Fruit fly (Drosophila melanogaster) whole organism, embryonic: Measurements from ENCODE around the gene yellow-f2.

Experiments used
- Aef1 ChIP-seq: fragments of 200-800 bp; sonication (Bioruptor generic); IDR thresholded peaks from 3 replicates; pipeline ENCODE4 v1.3.6; 2022; ENCODE audit warnings: missing biosample characterization, missing genetic modification characterization
- Asciz ChIP-seq: fragments of 200-800 bp; sonication (Bioruptor generic); optimal IDR thresholded peaks from 2 replicates; lab custom pipeline; 2017; ENCODE audit warnings: missing biosample characterization, mild to moderate bottlenecking, missing genetic modification characterization, missing genetic modification reagents
- BEAF-32 ChIP-seq: fragments of 200-800 bp; sonication (Bioruptor generic); optimal IDR thresholded peaks from 3 replicates; lab custom pipeline; 2017; ENCODE audit warnings: missing biosample characterization, missing genetic modification characterization, mild to moderate bottlenecking, moderate library complexity, missing genetic modification reagents
- CG11456 ChIP-seq: fragments of 200-800 bp; sonication (Bioruptor generic); IDR thresholded peaks from 3 replicates; pipeline ENCODE4 v1.3.6; 2022; ENCODE audit warnings: missing biosample characterization, missing genetic modification characterization
- CG12155 ChIP-seq: fragments of 200-800 bp; sonication (Bioruptor generic); optimal IDR thresholded peaks from 3 replicates; lab custom pipeline; 2016; ENCODE audit warnings: missing biosample characterization, missing genetic modification characterization
- CG13123 ChIP-seq: fragments of 200-800 bp; sonication (Bioruptor generic); optimal IDR thresholded peaks from 2 replicates; lab custom pipeline; 2016; ENCODE audit warnings: missing biosample characterization, missing genetic modification characterization
- CG13287 ChIP-seq: fragments of 200-800 bp; sonication (Bioruptor generic); IDR thresholded peaks from 2 replicates; pipeline ENCODE4 v1.3.6; 2022; ENCODE audit warnings: missing biosample characterization, missing genetic modification characterization; ENCODE audit not compliant: partially characterized antibody
- CG14014 ChIP-seq: fragments of 200-800 bp; sonication (Bioruptor generic); IDR thresholded peaks from 2 replicates; pipeline ENCODE4 v1.3.6; 2022; ENCODE audit warnings: missing biosample characterization, missing genetic modification characterization
- CG15011 ChIP-seq: fragments of 200-800 bp; sonication (Bioruptor generic); optimal IDR thresholded peaks from 3 replicates; lab custom pipeline; 2018; ENCODE audit warnings: missing biosample characterization, mild to moderate bottlenecking, missing genetic modification characterization
- CG16813 ChIP-seq: fragments of 200-800 bp; sonication (Bioruptor generic); IDR thresholded peaks from 3 replicates; pipeline ENCODE4 v1.3.6; 2022; ENCODE audit warnings: missing biosample characterization, missing genetic modification characterization; ENCODE audit not compliant: partially characterized antibody
- CG17802 ChIP-seq: fragments of 200-800 bp; sonication (Bioruptor generic); optimal IDR thresholded peaks from 2 replicates; lab custom pipeline; 2018; ENCODE audit warnings: missing biosample characterization, mild to moderate bottlenecking, missing genetic modification characterization, moderate library complexity
- CG18764 ChIP-seq: fragments of 200-800 bp; sonication (Bioruptor generic); optimal IDR thresholded peaks from 3 replicates; lab custom pipeline; 2016; ENCODE audit warnings: missing biosample characterization, missing genetic modification characterization
- CG30403 ChIP-seq: fragments of 200-800 bp; sonication (Bioruptor generic); optimal IDR thresholded peaks from 3 replicates; lab custom pipeline; 2016; ENCODE audit warnings: missing biosample characterization, missing genetic modification characterization
- CG42726 ChIP-seq: fragments of 200-800 bp; sonication (Bioruptor generic); IDR thresholded peaks from 2 replicates; pipeline ENCODE4 v1.3.6; 2022; ENCODE audit warnings: missing biosample characterization, missing genetic modification characterization; ENCODE audit not compliant: partially characterized antibody
- CG4360 ChIP-seq: fragments of 200-800 bp; sonication (Bioruptor generic); IDR thresholded peaks from 2 replicates; pipeline ENCODE4 v1.3.6; 2022; ENCODE audit warnings: missing biosample characterization, missing genetic modification characterization
- CG4424 ChIP-seq: fragments of 200-800 bp; sonication (Bioruptor generic); optimal IDR thresholded peaks from 3 replicates; lab custom pipeline; 2016; ENCODE audit warnings: missing biosample characterization, missing genetic modification characterization
- CG5180 ChIP-seq: fragments of 200-800 bp; sonication (Bioruptor generic); optimal IDR thresholded peaks from 3 replicates; lab custom pipeline; 2017; ENCODE audit warnings: missing biosample characterization, missing genetic modification characterization, mild to moderate bottlenecking, moderate library complexity, missing genetic modification reagents
- CG7357 ChIP-seq: fragments of 200-800 bp; sonication (Bioruptor generic); IDR thresholded peaks from 3 replicates; pipeline ENCODE4 v1.3.6; 2022; ENCODE audit warnings: missing biosample characterization, missing genetic modification characterization
- CG8281 ChIP-seq: fragments of 200-800 bp; sonication (Bioruptor generic); optimal IDR thresholded peaks from 2 replicates; lab custom pipeline; 2018; ENCODE audit warnings: missing biosample characterization, mild to moderate bottlenecking, missing genetic modification characterization, moderate library complexity
- Drgx ChIP-seq: fragments of 200-800 bp; sonication (Bioruptor generic); IDR thresholded peaks from 2 replicates; pipeline ENCODE4 v1.3.6; 2022; ENCODE audit warnings: missing biosample characterization, missing genetic modification characterization
- HHEX ChIP-seq: fragments of 200-800 bp; sonication (Bioruptor generic); optimal IDR thresholded peaks from 3 replicates; lab custom pipeline; 2017; ENCODE audit warnings: missing biosample characterization, mild to moderate bottlenecking, missing genetic modification characterization, missing genetic modification reagents
- HLH3B ChIP-seq: fragments of 200-800 bp; sonication (Bioruptor generic); IDR thresholded peaks from 2 replicates; pipeline ENCODE4 v1.3.6; 2022; ENCODE audit warnings: missing biosample characterization, missing genetic modification characterization
- HLHmδ ChIP-seq: fragments of 200-800 bp; sonication (Bioruptor generic); optimal IDR thresholded peaks from 2 replicates; lab custom pipeline; 2018; ENCODE audit warnings: missing biosample characterization, mild to moderate bottlenecking, missing genetic modification characterization, moderate library complexity
- Hey ChIP-seq: fragments of 200-800 bp; sonication (Bioruptor generic); optimal IDR thresholded peaks from 3 replicates; lab custom pipeline; 2018; ENCODE audit warnings: missing biosample characterization, mild to moderate bottlenecking, missing genetic modification characterization
- Neu2 ChIP-seq: fragments of 200-800 bp; sonication (Bioruptor generic); optimal IDR thresholded peaks from 3 replicates; lab custom pipeline; 2016; ENCODE audit warnings: missing biosample characterization, missing genetic modification characterization, borderline replicate concordance
- Oaz ChIP-seq: fragments of 200-800 bp; sonication (Bioruptor generic); IDR thresholded peaks from 2 replicates; pipeline ENCODE4 v1.3.6; 2022; ENCODE audit warnings: missing biosample characterization, missing genetic modification characterization
- Opbp ChIP-seq: fragments of 200-800 bp; sonication (Bioruptor generic); IDR thresholded peaks from 3 replicates; pipeline ENCODE4 v1.3.6; 2022; ENCODE audit warnings: missing biosample characterization, missing genetic modification characterization; ENCODE audit not compliant: partially characterized antibody
- PHDP ChIP-seq: fragments of 200-800 bp; sonication (Bioruptor generic); optimal IDR thresholded peaks from 3 replicates; lab custom pipeline; 2018; ENCODE audit warnings: missing biosample characterization, mild to moderate bottlenecking, missing genetic modification characterization, moderate library complexity
- Tbp ChIP-seq: fragments of >200 bp; optimal IDR thresholded peaks from 2 replicates; lab custom pipeline; 2018; ENCODE audit warnings: missing biosample characterization, missing genetic modification characterization
- Usf ChIP-seq: fragments of 200-800 bp; sonication (Bioruptor generic); optimal IDR thresholded peaks from 2 replicates; lab custom pipeline; 2017; ENCODE audit warnings: missing genotype, missing biosample characterization, missing genetic modification characterization
- ac ChIP-seq: fragments of 200-800 bp; sonication (Bioruptor generic); optimal IDR thresholded peaks from 3 replicates; lab custom pipeline; 2017; ENCODE audit warnings: missing biosample characterization, mild to moderate bottlenecking, missing genetic modification characterization
- hbn ChIP-seq: fragments of 200-800 bp; sonication (Bioruptor generic); IDR thresholded peaks from 2 replicates; pipeline ENCODE4 v1.3.6; 2022; ENCODE audit warnings: missing biosample characterization, missing genetic modification characterization; ENCODE audit not compliant: partially characterized antibody
- jing ChIP-seq: fragments of 200-800 bp; sonication (Bioruptor generic); optimal IDR thresholded peaks from 2 replicates; lab custom pipeline; 2018; ENCODE audit warnings: missing biosample characterization, mild to moderate bottlenecking, missing genetic modification characterization
- mirr ChIP-seq: fragments of 200-800 bp; sonication (Bioruptor generic); optimal IDR thresholded peaks from 3 replicates; lab custom pipeline; 2018; ENCODE audit warnings: missing biosample characterization, mild to moderate bottlenecking, missing genetic modification characterization
- nau ChIP-seq: fragments of 200-800 bp; sonication (Bioruptor generic); optimal IDR thresholded peaks from 3 replicates; lab custom pipeline; 2017; ENCODE audit warnings: missing biosample characterization, mild to moderate bottlenecking, missing genetic modification characterization, missing genetic modification reagents
- odd ChIP-seq: fragments of 200-800 bp; sonication (Bioruptor generic); optimal IDR thresholded peaks from 2 replicates; lab custom pipeline; 2017; ENCODE audit warnings: missing biosample characterization, mild to moderate bottlenecking, missing genetic modification characterization
- org-1 ChIP-seq: fragments of 200-800 bp; sonication (Bioruptor generic); optimal IDR thresholded peaks from 2 replicates; lab custom pipeline; 2017; ENCODE audit warnings: missing biosample characterization, missing genetic modification characterization
- p53 ChIP-seq: fragments of 200-800 bp; sonication (Bioruptor generic); optimal IDR thresholded peaks from 2 replicates; lab custom pipeline; 2016; ENCODE audit warnings: missing biosample characterization, missing genetic modification characterization
- pros ChIP-seq: fragments of 200-800 bp; sonication (Bioruptor generic); optimal IDR thresholded peaks from 3 replicates; lab custom pipeline; 2019; ENCODE audit warnings: missing biosample characterization, mild to moderate bottlenecking, missing genetic modification characterization, moderate library complexity
- pum ChIP-seq: fragments of 200-800 bp; sonication (Bioruptor generic); optimal IDR thresholded peaks from 2 replicates; lab custom pipeline; 2016; ENCODE audit warnings: missing biosample characterization, missing genetic modification characterization
- seq ChIP-seq: fragments of 200-800 bp; sonication (Bioruptor generic); IDR thresholded peaks from 2 replicates; pipeline ENCODE4 v1.3.6; 2022; ENCODE audit warnings: missing biosample characterization, missing genetic modification characterization
- slbo ChIP-seq: fragments of 200-800 bp; sonication (Bioruptor generic); IDR thresholded peaks from 2 replicates; pipeline ENCODE4 v1.3.6; 2022; ENCODE audit warnings: missing biosample characterization, missing genetic modification characterization
- slou ChIP-seq: fragments of 200-800 bp; sonication (Bioruptor generic); optimal IDR thresholded peaks from 3 replicates; lab custom pipeline; 2016; ENCODE audit warnings: missing biosample characterization, missing genetic modification characterization
- sna ChIP-seq: fragments of 200-800 bp; sonication (Bioruptor generic); IDR thresholded peaks from 2 replicates; pipeline ENCODE4 v1.3.6; 2022; ENCODE audit warnings: missing biosample characterization, missing genetic modification characterization; ENCODE audit not compliant: partially characterized antibody
- tgo ChIP-seq: fragments of 200-800 bp; sonication (Bioruptor generic); IDR thresholded peaks from 3 replicates; pipeline ENCODE4 v1.3.6; 2022; ENCODE audit warnings: missing biosample characterization, missing genetic modification characterization
- trh ChIP-seq: fragments of 200-800 bp; sonication (Bioruptor generic); optimal IDR thresholded peaks from 2 replicates; lab custom pipeline; 2016; ENCODE audit warnings: missing biosample characterization, missing genetic modification characterization
- ttk ChIP-seq: fragments of 200-800 bp; sonication (Bioruptor generic); IDR thresholded peaks from 2 replicates; pipeline ENCODE4 v2.1.2; 2022; ENCODE audit warnings: missing biosample characterization, missing genetic modification characterization
- zen ChIP-seq: fragments of 200-800 bp; sonication (Bioruptor generic); optimal IDR thresholded peaks from 3 replicates; lab custom pipeline; 2018; ENCODE audit warnings: missing biosample characterization, mild to moderate bottlenecking, missing genetic modification characterization, moderate library complexity

Gene yellow-f2

DNA sequence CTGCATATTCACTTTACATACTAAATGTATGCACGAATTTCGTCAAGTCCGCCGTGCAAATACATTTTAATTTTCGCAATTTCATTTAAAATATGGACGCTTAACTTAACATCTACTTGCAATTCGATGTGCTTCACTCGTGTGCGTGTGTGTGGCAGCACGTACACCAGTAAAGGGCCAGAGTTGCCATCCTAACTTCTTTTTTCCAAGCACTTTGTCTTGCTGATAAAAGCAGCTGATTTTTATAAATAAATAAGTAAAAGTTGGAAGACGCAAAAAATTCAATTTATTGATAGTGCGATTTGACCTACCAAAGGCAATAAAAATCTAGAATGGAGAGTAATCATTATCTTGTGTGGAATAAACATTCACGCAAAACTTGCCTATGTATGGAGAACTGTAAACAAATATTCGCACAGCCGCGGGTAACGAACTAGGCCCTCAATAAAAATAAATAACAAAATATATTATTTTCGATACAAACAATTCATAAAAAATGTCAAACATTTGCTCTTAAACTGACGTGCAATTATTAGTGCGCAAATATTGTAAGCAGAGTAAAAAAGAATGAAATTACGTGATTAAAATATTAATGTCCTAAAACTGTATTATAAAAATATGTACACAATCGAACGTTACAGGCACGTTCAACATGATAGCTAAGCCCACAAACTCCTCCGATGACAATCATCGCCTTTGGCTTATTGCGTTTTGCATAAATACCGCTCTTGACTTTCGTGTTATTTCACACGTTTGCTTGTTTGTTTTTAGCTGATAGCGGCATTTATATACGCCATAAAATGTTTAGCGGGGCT, 12.6 kb downstream of the yellow-f2 start (continued):
- peak; percentile 43 for TF ChIP-seq org-1
- TF ChIP-seq mirr (GFP tag; lab: Kevin White, UChicago): peak; percentile 72
- TF ChIP-seq HHEX: peak; percentile 71
- peak; percentile 30 for TF ChIP-seq zen (tag; lab: Kevin White, UChicago)
- TF ChIP-seq CG18764 (GFP tag; lab: Kevin White, UChicago): peak; percentile 13
- TF ChIP-seq CG30403 (GFP tag; lab: Kevin White, UChicago): peak; percentile 64
- TF ChIP-seq CG5180 (GFP tag; lab: Kevin White, UChicago): peak; percentile 60
- no peak for TF ChIP-seq Opbp
- no peak for TF ChIP-seq Tbp (GFP tag; lab: Kevin White, UChicago)
- TF ChIP-seq sna (GFP tag; lab: Robert Waterston, UW): 0 out of 2 replicates have a peak, but pooled peaks have one; percentile 13
- 0 out of 2 replicates have a peak, but pooled peaks have one; percentile 20 for TF ChIP-seq ttk
- TF ChIP-seq ac (GFP tag; lab: Kevin White, UChicago): no peak
- peak; percentile 42 for TF ChIP-seq Asciz (GFP tag; lab: Kevin White, UChicago)
- no peak for TF ChIP-seq CG4360 (GFP tag; lab: Robert Waterston, UW)
- TF ChIP-seq p53 (GFP tag; lab: Kevin White, UChicago): no peak
- peak; percentile 70 for TF ChIP-seq Drgx (GFP tag; lab: Robert Waterston, UW)
- no peak for TF ChIP-seq jing
- no peak for TF ChIP-seq CG42726 (GFP tag; lab: Robert Waterston, UW)
- TF ChIP-seq Hey (tag; lab: Kevin White, UChicago): no peak
- TF ChIP-seq slbo (GFP tag; lab: Robert Waterston, UW): peak; percentile 73
- TF ChIP-seq BEAF-32 (GFP tag; lab: Kevin White, UChicago): no peak
- peak; percentile 71 for TF ChIP-seq Aef1
- TF ChIP-seq Usf (GFP tag; lab: Kevin White, UChicago): peak; percentile 60
- TF ChIP-seq hbn: no peak
- TF ChIP-seq trh (GFP tag; lab: Kevin White, UChicago): no peak
- TF ChIP-seq odd (GFP tag; lab: Kevin White, UChicago): peak; percentile 55
- no peak for TF ChIP-seq HLHmδ
- TF ChIP-seq pum (GFP tag; lab: Kevin White, UChicago): no peak
- TF ChIP-seq tgo (GFP tag; lab: Robert Waterston, UW): peak; percentile 43; the same call in 1 of the 3 replicates
- TF ChIP-seq seq: peak; percentile 76
- no peak for TF ChIP-seq CG13123
- TF ChIP-seq CG4424 (GFP tag; lab: Kevin White, UChicago): peak; percentile 34
- peak; percentile 51 for TF ChIP-seq CG8281 (tag; lab: Kevin White, UChicago)
- TF ChIP-seq pros (GFP tag; lab: Kevin White, UChicago): no peak
- TF ChIP-seq CG7357: peak; percentile 53; the same call in 1 of the 3 replicates
- peak; percentile 58 for TF ChIP-seq CG14014 (GFP tag; lab: Robert Waterston, UW)
- TF ChIP-seq CG15011 (GFP tag; lab: Kevin White, UChicago): peak; percentile 47
- TF ChIP-seq CG16813 (GFP tag; lab: Robert Waterston, UW): no peak
- TF ChIP-seq CG11456 (GFP tag; lab: Robert Waterston, UW): peak; percentile 15; the same call in 1 of the 3 replicates
- TF ChIP-seq nau (GFP tag; lab: Kevin White, UChicago): no peak
- peak; percentile 50 for TF ChIP-seq HLH3B
- TF ChIP-seq CG17802 (tag; lab: Kevin White, UChicago): no peak
- TF ChIP-seq Oaz: peak; percentile 50
- TF ChIP-seq CG13287 (GFP tag; lab: Robert Waterston, UW): peak; percentile 11; the same call in 1 of the 2 replicates
- peak; percentile 38 for TF ChIP-seq slou (GFP tag; lab: Kevin White, UChicago)
- no peak for TF ChIP-seq Neu2 (GFP tag; lab: Kevin White, UChicago)
- peak; percentile 44 for TF ChIP-seq CG12155 (GFP tag; lab: Kevin White, UChicago)
- TF ChIP-seq PHDP (tag; lab: Kevin White, UChicago): peak; percentile 83
